Fruit fly (Drosophila melanogaster): Measurements from ENCODE around the gene CG15570.

DNA sequence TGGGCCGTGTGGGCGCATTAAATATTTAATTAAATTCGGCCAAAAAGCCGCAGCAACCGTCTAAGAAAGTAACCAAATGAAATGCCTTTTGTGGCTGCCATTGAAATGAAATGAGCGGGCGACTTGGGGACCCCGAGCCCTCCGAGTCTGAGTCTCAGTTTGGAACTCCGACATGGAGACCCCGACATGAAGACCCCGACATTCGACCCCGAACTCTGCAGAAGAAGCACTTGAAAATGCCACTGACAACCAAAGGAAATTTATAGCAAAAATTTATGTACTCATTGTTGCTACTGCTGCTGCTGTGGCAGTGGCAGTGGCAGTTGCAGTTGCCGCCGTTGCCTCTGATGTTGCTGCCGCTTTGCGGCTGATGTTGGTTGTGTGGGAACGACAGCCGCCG, 44.6 kb upstream of the CG15570 start:
- TF ChIP-seq psq (optimal IDR thresholded peaks at IDR 0.05): no peak
- no peak for TF ChIP-seq insv (optimal IDR thresholded peaks at IDR 0.05)
- no peak for TF ChIP-seq ttk (optimal IDR thresholded peaks at IDR 0.05)
- no peak for TF ChIP-seq h (optimal IDR thresholded peaks at IDR 0.05)
- TF ChIP-seq Myc (optimal IDR thresholded peaks at IDR 0.05): no peak
